Fruit fly (Drosophila melanogaster): Measurements from ENCODE around the gene Ocrl.

DNA sequence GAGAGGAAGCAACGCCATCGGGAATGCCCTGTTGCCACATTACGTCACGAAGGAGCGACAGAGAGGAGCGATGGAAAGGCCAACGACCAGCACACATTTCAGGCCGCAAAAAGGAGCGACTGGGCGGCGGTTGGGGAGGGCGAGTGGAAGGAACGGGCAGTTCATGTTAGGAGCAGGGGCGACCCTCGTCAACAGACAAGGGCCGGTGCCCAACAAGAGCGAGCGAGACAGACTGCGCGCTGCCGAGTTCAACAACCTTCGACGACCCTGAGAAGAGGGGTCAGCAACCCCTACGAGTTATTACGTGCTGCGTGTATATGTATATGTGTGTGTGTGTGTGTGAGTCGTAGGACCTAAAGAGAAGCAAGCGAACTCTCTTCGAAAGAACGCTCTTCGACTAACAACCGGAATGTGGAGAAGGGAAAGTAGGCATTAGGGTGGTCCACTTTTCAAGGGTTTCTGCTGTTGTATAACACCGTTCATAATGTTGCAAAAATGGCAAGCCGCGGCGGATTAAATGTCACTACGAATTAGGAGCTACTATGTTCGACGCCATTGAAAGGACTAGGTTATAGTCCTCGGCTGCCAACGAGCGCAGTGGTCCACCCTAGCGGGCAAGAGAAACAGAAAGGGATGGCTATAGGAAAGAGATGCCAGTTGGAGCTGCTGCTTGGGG lies 28.7 kb downstream of the Ocrl start:
- TF ChIP-seq toe (GFP tag; optimal IDR thresholded peaks at IDR 0.05), result peak; percentile 50
- TF ChIP-seq cic (GFP tag; optimal IDR thresholded peaks at IDR 0.05), result no peak

Measured in whole organism, adult.